Fruit fly (Drosophila melanogaster) whole organism, pupa: ENCODE results near the gene CG5246.

Source experiments
- CG10348 ChIP-seq: fragments of 200-800 bp; sonication (Bioruptor generic); IDR thresholded peaks from 2 replicates; pipeline ENCODE4 v1.3.6; 2022; ENCODE audit warnings: missing biosample characterization, missing genetic modification characterization
- CG12605 ChIP-seq: fragments of 200-800 bp; sonication (Bioruptor generic); IDR thresholded peaks from 2 replicates; pipeline ENCODE4 v1.3.6; 2022; ENCODE audit warnings: missing biosample characterization, missing genetic modification characterization
- CG13204 ChIP-seq: fragments of 200-800 bp; sonication (Bioruptor generic); optimal IDR thresholded peaks from 2 replicates; lab custom pipeline; 2018; ENCODE audit warnings: missing biosample characterization, mild to moderate bottlenecking, missing genetic modification characterization, moderate library complexity
- CG14655 ChIP-seq: fragments of 200-800 bp; sonication (Bioruptor generic); optimal IDR thresholded peaks from 3 replicates; lab custom pipeline; 2017; ENCODE audit warnings: mild to moderate bottlenecking, missing biosample characterization, missing genetic modification reagents, missing genetic modification characterization
- CG15710 ChIP-seq: fragments of 200-800 bp; sonication (Bioruptor generic); optimal IDR thresholded peaks from 2 replicates; lab custom pipeline; 2018; ENCODE audit warnings: missing biosample characterization, mild to moderate bottlenecking, missing genetic modification characterization, moderate library complexity
- CG17806 ChIP-seq: fragments of 200-800 bp; sonication (Bioruptor generic); optimal IDR thresholded peaks from 2 replicates; lab custom pipeline; 2018; ENCODE audit warnings: missing biosample characterization, mild to moderate bottlenecking, missing genetic modification characterization, moderate library complexity
- CG32121 ChIP-seq: fragments of 200-800 bp; sonication (Bioruptor generic); IDR thresholded peaks from 2 replicates; pipeline ENCODE4 v1.3.6; 2022; ENCODE audit warnings: missing biosample characterization, missing genetic modification characterization
- CG34367 ChIP-seq: fragments of 200-800 bp; sonication (Bioruptor generic); optimal IDR thresholded peaks from 2 replicates; lab custom pipeline; 2018; ENCODE audit warnings: missing biosample characterization, mild to moderate bottlenecking, missing genetic modification characterization
- CG4496 ChIP-seq: fragments of 200-800 bp; sonication (Bioruptor generic); IDR thresholded peaks from 3 replicates; pipeline ENCODE4 v1.3.6; 2022; ENCODE audit warnings: missing biosample characterization, missing genetic modification characterization
- CG8159 ChIP-seq: fragments of 200-800 bp; sonication (Bioruptor generic); optimal IDR thresholded peaks from 3 replicates; lab custom pipeline; 2018; ENCODE audit warnings: missing biosample characterization, mild to moderate bottlenecking, missing genetic modification characterization, moderate library complexity
- CG8301 ChIP-seq: fragments of 200-800 bp; sonication (Bioruptor generic); optimal IDR thresholded peaks from 2 replicates; lab custom pipeline; 2018; ENCODE audit warnings: missing biosample characterization, mild to moderate bottlenecking, missing genetic modification characterization
- CG9948 ChIP-seq: fragments of 200-800 bp; sonication (Bioruptor generic); optimal IDR thresholded peaks from 2 replicates; lab custom pipeline; 2018; ENCODE audit warnings: missing biosample characterization, mild to moderate bottlenecking, missing genetic modification characterization, moderate library complexity
- D1 ChIP-seq: fragments of 200-800 bp; sonication (Bioruptor generic); optimal IDR thresholded peaks from 2 replicates; lab custom pipeline; 2018; ENCODE audit warnings: missing biosample characterization, mild to moderate bottlenecking, missing genetic modification characterization, moderate library complexity
- EcR ChIP-seq: fragments of 200-800 bp; sonication (Bioruptor generic); optimal IDR thresholded peaks from 3 replicates; lab custom pipeline; 2019; ENCODE audit warnings: missing biosample characterization, missing genetic modification characterization, mild to moderate bottlenecking, moderate library complexity, missing genetic modification reagents
- Ets98B ChIP-seq: fragments of 200-800 bp; sonication (Bioruptor generic); IDR thresholded peaks from 2 replicates; pipeline ENCODE4 v1.3.6; 2022; ENCODE audit warnings: missing biosample characterization, missing genetic modification characterization
- Pif1A ChIP-seq: fragments of 200-800 bp; sonication (Bioruptor generic); optimal IDR thresholded peaks from 3 replicates; lab custom pipeline; 2016; ENCODE audit warnings: missing biosample characterization, missing genetic modification characterization
- Pif1B ChIP-seq: fragments of 200-800 bp; sonication (Bioruptor generic); optimal IDR thresholded peaks from 3 replicates; lab custom pipeline; 2016; ENCODE audit warnings: missing biosample characterization, missing genetic modification characterization
- Snoo ChIP-seq: fragments of 200-800 bp; sonication (Bioruptor generic); optimal IDR thresholded peaks from 3 replicates; lab custom pipeline; 2017; ENCODE audit warnings: missing biosample characterization, mild to moderate bottlenecking, missing genetic modification characterization, inconsistent platforms
- fd96Ca ChIP-seq: fragments of 200-800 bp; sonication (Bioruptor generic); IDR thresholded peaks from 3 replicates; pipeline ENCODE4 v1.3.6; 2022; ENCODE audit warnings: missing biosample characterization, missing genetic modification characterization
- gl ChIP-seq: fragments of 200-800 bp; sonication (Bioruptor generic); optimal IDR thresholded peaks from 2 replicates; lab custom pipeline; 2018; ENCODE audit warnings: missing biosample characterization, mild to moderate bottlenecking, missing genetic modification characterization
- rn ChIP-seq: fragments of 200-800 bp; sonication (Bioruptor generic); IDR thresholded peaks from 2 replicates; pipeline ENCODE4 v1.3.6; 2022; ENCODE audit warnings: missing biosample characterization, missing genetic modification characterization

CG5246 gene

dm6 chr3R:17118917-17119378 lies 17.0 kb upstream of the CG5246 start:
- TF ChIP-seq CG34367 (tag; lab: Kevin White, UChicago) (no peak), CG8159 (tag; lab: Kevin White, UChicago) (no peak), rn (GFP tag; lab: Robert Waterston, UW) (no peak), CG15710 (no peak), CG17806 (tag; lab: Kevin White, UChicago) (no peak), D1 (tag; lab: Kevin White, UChicago) (no peak), gl (tag; lab: Kevin White, UChicago) (no peak), CG12605 (GFP tag; lab: Robert Waterston, UW) (peak; percentile 63), CG8301 (tag; lab: Kevin White, UChicago) (no peak), CG10348 (GFP tag; lab: Robert Waterston, UW) (no peak), CG13204 (GFP tag; lab: Kevin White, UChicago) (no peak), CG4496 (GFP tag; lab: Robert Waterston, UW) (peak; percentile 47; the same call in 1 of the 3 replicates), Snoo (tag; lab: Kevin White, UChicago) (no peak), EcR (GFP tag; lab: Kevin White, UChicago) (peak; percentile 16), Ets98B (GFP tag; lab: Robert Waterston, UW) (no peak; the same call in 1 of the 2 replicates), CG14655 (no peak), CG9948 (no peak), Pif1A (GFP tag; lab: Kevin White, UChicago) (peak; percentile 43), fd96Ca (GFP tag; lab: Robert Waterston, UW) (no peak), CG32121 (GFP tag; lab: Robert Waterston, UW) (no peak), Pif1B (GFP tag; lab: Kevin White, UChicago) (peak; percentile 20)
- TF ChIP-seq, all 21 proteins: peak for 5

dm6 chr3R:17120165-17120564 lies 15.7 kb upstream of the CG5246 start, which contains the start of gene CG34278:
Gene CG34278 (plus strand): TSS chr3R:17120465.
- TF ChIP-seq gl (tag; lab: Kevin White, UChicago) (no peak), CG12605 (GFP tag; lab: Robert Waterston, UW) (no peak), D1 (tag; lab: Kevin White, UChicago) (no peak), CG13204 (GFP tag; lab: Kevin White, UChicago) (no peak), EcR (GFP tag; lab: Kevin White, UChicago) (no peak), fd96Ca (GFP tag; lab: Robert Waterston, UW) (no peak), CG14655 (no peak), CG32121 (GFP tag; lab: Robert Waterston, UW) (no peak), CG15710 (no peak), Pif1A (GFP tag; lab: Kevin White, UChicago) (no peak), CG9948 (no peak), CG8159 (tag; lab: Kevin White, UChicago) (no peak), CG10348 (GFP tag; lab: Robert Waterston, UW) (no peak), CG17806 (tag; lab: Kevin White, UChicago) (no peak), Ets98B (GFP tag; lab: Robert Waterston, UW) (no peak), CG4496 (GFP tag; lab: Robert Waterston, UW) (no peak), Snoo (tag; lab: Kevin White, UChicago) (no peak)

DNA sequence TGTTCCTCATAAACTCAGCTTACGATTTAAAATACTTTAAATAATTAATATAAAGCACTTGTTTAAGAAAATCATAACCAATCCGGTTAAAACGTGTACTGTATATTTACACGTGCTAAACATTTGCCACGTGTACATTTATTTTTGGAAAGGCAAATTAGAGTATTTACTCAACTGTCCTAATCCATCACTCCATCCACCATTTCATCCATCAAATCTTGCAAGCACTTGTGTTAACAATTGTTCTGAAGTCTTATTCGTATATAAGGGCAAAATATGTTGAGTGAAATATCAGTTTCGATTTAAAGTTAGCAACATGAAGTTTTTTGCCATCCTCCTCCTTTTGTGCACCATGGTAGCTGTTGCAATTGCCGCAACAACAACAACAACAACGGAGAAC lies 14.6 kb upstream of the CG5246 start, which contains the start of gene CG42779:
Gene CG42779, plus strand, starts transcription at position 301 of the 400 bp plus-strand sequence.
- no peak for TF ChIP-seq CG12605 (GFP tag; lab: Robert Waterston, UW)
- no peak for TF ChIP-seq Ets98B (GFP tag; lab: Robert Waterston, UW)
- TF ChIP-seq CG15710 = no peak
- no peak for TF ChIP-seq Snoo (tag; lab: Kevin White, UChicago)
- TF ChIP-seq CG8159 (tag; lab: Kevin White, UChicago) = no peak
- no peak for TF ChIP-seq CG9948
- no peak for TF ChIP-seq Pif1B (GFP tag; lab: Kevin White, UChicago)

- 0 out of 3 replicates have a peak, but pooled peaks have one; percentile 7 for TF ChIP-seq fd96Ca (GFP tag; lab: Robert Waterston, UW)
- TF ChIP-seq D1 (tag; lab: Kevin White, UChicago) = no peak
- TF ChIP-seq CG14655 = peak; percentile 36
Measured at dm6 chr3R:17122796-17123504, 13.0 kb upstream of the CG5246 start.

dm6 chr3R:17124177-17124576 lies 11.7 kb upstream of the CG5246 start, which contains the start of gene CG45079:
Gene CG45079 (plus strand): TSS chr3R:17124477.
- no peak for TF ChIP-seq D1 (tag; lab: Kevin White, UChicago)
- no peak for TF ChIP-seq CG13204 (GFP tag; lab: Kevin White, UChicago)
- no peak for TF ChIP-seq CG17806 (tag; lab: Kevin White, UChicago)
- no peak for TF ChIP-seq fd96Ca (GFP tag; lab: Robert Waterston, UW)
- no peak for TF ChIP-seq CG8159 (tag; lab: Kevin White, UChicago)
- no peak for TF ChIP-seq CG12605 (GFP tag; lab: Robert Waterston, UW)
- no peak for TF ChIP-seq Snoo (tag; lab: Kevin White, UChicago)
- TF ChIP-seq CG10348 (GFP tag; lab: Robert Waterston, UW) = no peak
- TF ChIP-seq CG14655 = no peak
- no peak for TF ChIP-seq CG34367 (tag; lab: Kevin White, UChicago)
- no peak for TF ChIP-seq CG4496 (GFP tag; lab: Robert Waterston, UW)
- TF ChIP-seq CG8301 (tag; lab: Kevin White, UChicago) = no peak
- TF ChIP-seq rn (GFP tag; lab: Robert Waterston, UW) = no peak
- no peak for TF ChIP-seq Ets98B (GFP tag; lab: Robert Waterston, UW)
- no peak for TF ChIP-seq CG15710
